Worm (Caenorhabditis elegans) whole organism, midembryonic: ENCODE results near the gene odr-1.

Source experiments
- cog-1 ChIP-seq: sonication (generic microtip); optimal IDR thresholded peaks from 2 replicates; lab custom pipeline; 2016; ENCODE audit warnings: missing genetic modification characterization, missing compliant biosample characterization
- flt-1 ChIP-seq: fragments of 200-800 bp; sonication (Bioruptor generic); IDR thresholded peaks from 2 replicates; pipeline ENCODE4 v1.3.6; 2022; ENCODE audit warnings: missing genetic modification characterization, missing compliant biosample characterization

- TF ChIP-seq flt-1 (no peak), cog-1 (tag; lab: Kevin White, UChicago) (no peak)
These were observed 39.8 kb downstream of the odr-1 start, which contains the start of gene col-185 for ce11 chrX:13510997-13511396.
